Fruit fly (Drosophila melanogaster) whole organism, embryonic: Measurements from ENCODE around the gene Reg-2.

Source experiments
- CG10321 ChIP-seq: fragments of 200-800 bp; sonication (Bioruptor generic); IDR thresholded peaks from 2 replicates; pipeline ENCODE4 v1.3.6; 2022; ENCODE audit warnings: missing biosample characterization, missing genetic modification characterization
- CG11695 ChIP-seq: fragments of 200-800 bp; sonication (Bioruptor generic); IDR thresholded peaks from 3 replicates; pipeline ENCODE4 v1.3.6; 2022; ENCODE audit warnings: missing biosample characterization, missing genetic modification characterization
- CG12391 ChIP-seq: fragments of 200-800 bp; sonication (Bioruptor generic); optimal IDR thresholded peaks from 3 replicates; lab custom pipeline; 2018; ENCODE audit warnings: missing biosample characterization, mild to moderate bottlenecking, missing genetic modification characterization, moderate library complexity
- CG12942 ChIP-seq: fragments of 200-800 bp; sonication (Bioruptor generic); optimal IDR thresholded peaks from 3 replicates; lab custom pipeline; 2016; ENCODE audit warnings: missing biosample characterization, missing genetic modification characterization
- CG16815 ChIP-seq: fragments of 200-800 bp; sonication (Bioruptor generic); optimal IDR thresholded peaks from 3 replicates; lab custom pipeline; 2017; ENCODE audit warnings: missing biosample characterization, mild to moderate bottlenecking, missing genetic modification characterization
- CG2116 ChIP-seq: fragments of 200-800 bp; sonication (Bioruptor generic); optimal IDR thresholded peaks from 3 replicates; lab custom pipeline; 2018; ENCODE audit warnings: missing biosample characterization, mild to moderate bottlenecking, missing genetic modification characterization
- CG33557 ChIP-seq: fragments of 200-800 bp; sonication (Bioruptor generic); optimal IDR thresholded peaks from 2 replicates; lab custom pipeline; 2019; ENCODE audit warnings: missing biosample characterization, mild to moderate bottlenecking, missing genetic modification characterization, moderate library complexity
- CG4820 ChIP-seq: fragments of 200-800 bp; sonication (Bioruptor generic); optimal IDR thresholded peaks from 3 replicates; lab custom pipeline; 2016; ENCODE audit warnings: missing biosample characterization, missing genetic modification characterization
- CG6654 ChIP-seq: fragments of 200-800 bp; sonication (Bioruptor generic); optimal IDR thresholded peaks from 2 replicates; lab custom pipeline; 2017; ENCODE audit warnings: missing biosample characterization, mild to moderate bottlenecking, missing genetic modification characterization
- CG6683 ChIP-seq: fragments of 200-800 bp; sonication (Bioruptor generic); optimal IDR thresholded peaks from 2 replicates; lab custom pipeline; 2017; ENCODE audit warnings: missing biosample characterization, mild to moderate bottlenecking, missing genetic modification characterization, missing genetic modification reagents
- CG6813 ChIP-seq: fragments of 200-800 bp; sonication (Bioruptor generic); optimal IDR thresholded peaks from 2 replicates; lab custom pipeline; 2017; ENCODE audit warnings: missing biosample characterization, missing genetic modification characterization, mild to moderate bottlenecking, moderate library complexity, missing genetic modification reagents
- CG6854 ChIP-seq: fragments of 200-800 bp; sonication (Bioruptor generic); optimal IDR thresholded peaks from 3 replicates; lab custom pipeline; 2017; ENCODE audit warnings: missing biosample characterization, mild to moderate bottlenecking, missing genetic modification characterization
- CG7271 ChIP-seq: fragments of 200-800 bp; sonication (Bioruptor generic); optimal IDR thresholded peaks from 2 replicates; lab custom pipeline; 2018; ENCODE audit warnings: missing biosample characterization, mild to moderate bottlenecking, missing genetic modification characterization, moderate library complexity
- CG7839 ChIP-seq: fragments of 200-800 bp; sonication (Bioruptor generic); optimal IDR thresholded peaks from 3 replicates; lab custom pipeline; 2018; ENCODE audit warnings: missing biosample characterization, mild to moderate bottlenecking, missing genetic modification characterization, moderate library complexity
- CG7987 ChIP-seq: fragments of 200-800 bp; sonication (Bioruptor generic); optimal IDR thresholded peaks from 2 replicates; lab custom pipeline; 2018; ENCODE audit warnings: missing biosample characterization, mild to moderate bottlenecking, missing genetic modification characterization, moderate library complexity
- CG8290 ChIP-seq, 3 experiments: fragments of 200-800 bp; sonication (Bioruptor generic); optimal IDR thresholded peaks; 2 replicates each; lab custom pipeline; 2016 to 2019; ENCODE audit warnings: missing biosample characterization in 3 of 3, missing genetic modification characterization in 3 of 3, mild to moderate bottlenecking in 2 of 3, moderate library complexity in 1 of 3
- CG8924 ChIP-seq: fragments of 200-800 bp; optimal IDR thresholded peaks from 3 replicates; lab custom pipeline; 2019; ENCODE audit warnings: missing biosample characterization, mild to moderate bottlenecking, missing genetic modification characterization, moderate library complexity
- CG9817 ChIP-seq: fragments of 200-800 bp; sonication (Bioruptor generic); optimal IDR thresholded peaks from 2 replicates; lab custom pipeline; 2018; ENCODE audit warnings: missing biosample characterization, mild to moderate bottlenecking, missing genetic modification characterization, moderate library complexity
- CoRest ChIP-seq: fragments of 200-800 bp; sonication (Bioruptor generic); optimal IDR thresholded peaks from 3 replicates; lab custom pipeline; 2018; ENCODE audit warnings: missing biosample characterization, mild to moderate bottlenecking, missing genetic modification characterization, moderate library complexity
- Deaf1 ChIP-seq: fragments of 200-800 bp; optimal IDR thresholded peaks from 3 replicates; lab custom pipeline; 2019; ENCODE audit warnings: missing biosample characterization, mild to moderate bottlenecking, missing genetic modification characterization, moderate library complexity
- Dip3 ChIP-seq: fragments of 200-800 bp; sonication (Bioruptor generic); optimal IDR thresholded peaks from 3 replicates; lab custom pipeline; 2016; ENCODE audit warnings: missing biosample characterization, missing genetic modification characterization
- Drgx ChIP-seq: fragments of 200-800 bp; sonication (Bioruptor generic); IDR thresholded peaks from 2 replicates; pipeline ENCODE4 v1.3.6; 2022; ENCODE audit warnings: missing biosample characterization, missing genetic modification characterization
- HLH54F ChIP-seq: fragments of 200-800 bp; sonication (Bioruptor generic); optimal IDR thresholded peaks from 3 replicates; lab custom pipeline; 2016; ENCODE audit warnings: missing biosample characterization, missing genetic modification characterization
- Hmr ChIP-seq: fragments of 200-800 bp; sonication (Bioruptor generic); optimal IDR thresholded peaks from 3 replicates; lab custom pipeline; 2017; ENCODE audit warnings: mild to moderate bottlenecking, missing biosample characterization, missing genetic modification reagents, missing genetic modification characterization
- Hsf ChIP-seq: fragments of 200-800 bp; sonication (Bioruptor generic); optimal IDR thresholded peaks from 3 replicates; lab custom pipeline; 2016; ENCODE audit warnings: missing biosample characterization, missing genetic modification characterization
- Jarid2 ChIP-seq: fragments of 200-800 bp; sonication (Bioruptor generic); optimal IDR thresholded peaks from 3 replicates; lab custom pipeline; 2017; ENCODE audit warnings: mild to moderate bottlenecking, missing biosample characterization, missing genetic modification reagents, missing genetic modification characterization
- MESR4 ChIP-seq: fragments of 200-800 bp; sonication (Bioruptor generic); optimal IDR thresholded peaks from 2 replicates; lab custom pipeline; 2018; ENCODE audit warnings: missing biosample characterization, mild to moderate bottlenecking, missing genetic modification characterization, moderate library complexity
- NfI ChIP-seq: fragments of 200-800 bp; sonication (Bioruptor generic); optimal IDR thresholded peaks from 3 replicates; lab custom pipeline; 2018; ENCODE audit warnings: missing biosample characterization, mild to moderate bottlenecking, missing genetic modification characterization, moderate library complexity
- Six4 ChIP-seq: fragments of 200-800 bp; sonication (Bioruptor generic); optimal IDR thresholded peaks from 2 replicates; lab custom pipeline; 2016; ENCODE audit warnings: missing biosample characterization, missing genetic modification characterization
- Ssrp ChIP-seq: fragments of 200-800 bp; sonication (Bioruptor generic); optimal IDR thresholded peaks from 2 replicates; lab custom pipeline; 2018; ENCODE audit warnings: missing biosample characterization, mild to moderate bottlenecking, missing genetic modification characterization, moderate library complexity
- Tbp ChIP-seq: fragments of >200 bp; optimal IDR thresholded peaks from 2 replicates; lab custom pipeline; 2018; ENCODE audit warnings: missing biosample characterization, missing genetic modification characterization
- abd-A ChIP-seq: fragments of 200-800 bp; sonication (Bioruptor generic); optimal IDR thresholded peaks from 3 replicates; lab custom pipeline; 2019; ENCODE audit warnings: missing biosample characterization, mild to moderate bottlenecking, missing genetic modification characterization, moderate library complexity
- ara ChIP-seq: fragments of 200-800 bp; sonication (Bioruptor generic); IDR thresholded peaks from 2 replicates; pipeline ENCODE4 v1.3.6; 2022; ENCODE audit warnings: missing biosample characterization, missing genetic modification characterization
- br ChIP-seq: fragments of >200 bp; optimal IDR thresholded peaks from 2 replicates; lab custom pipeline; 2017
- ci ChIP-seq: fragments of 200-800 bp; sonication (Bioruptor generic); IDR thresholded peaks from 3 replicates; pipeline ENCODE4 v1.3.6; 2022; ENCODE audit warnings: missing biosample characterization, missing genetic modification characterization
- fu2 ChIP-seq: fragments of 200-800 bp; sonication (Bioruptor generic); optimal IDR thresholded peaks from 2 replicates; lab custom pipeline; 2016; ENCODE audit warnings: missing biosample characterization, missing genetic modification characterization
- grn ChIP-seq: fragments of 200-800 bp; sonication (Bioruptor generic); optimal IDR thresholded peaks from 3 replicates; lab custom pipeline; 2017; ENCODE audit warnings: missing biosample characterization, missing genetic modification characterization
- gsb-n ChIP-seq: fragments of 200-800 bp; sonication (Bioruptor generic); optimal IDR thresholded peaks from 3 replicates; lab custom pipeline; 2018; ENCODE audit warnings: missing biosample characterization, mild to moderate bottlenecking, missing genetic modification characterization
- jumu ChIP-seq: fragments of 200-800 bp; sonication (Bioruptor generic); optimal IDR thresholded peaks from 3 replicates; lab custom pipeline; 2016; ENCODE audit warnings: missing biosample characterization, missing genetic modification characterization
- maf-S ChIP-seq: fragments of 200-800 bp; sonication (Bioruptor generic); optimal IDR thresholded peaks from 2 replicates; lab custom pipeline; 2016; ENCODE audit warnings: missing biosample characterization, missing genetic modification characterization
- nmo ChIP-seq: fragments of 200-800 bp; sonication (Bioruptor generic); optimal IDR thresholded peaks from 2 replicates; lab custom pipeline; 2018; ENCODE audit warnings: missing biosample characterization, mild to moderate bottlenecking, missing genetic modification characterization, moderate library complexity
- pb ChIP-seq: fragments of 200-800 bp; sonication (Bioruptor generic); optimal IDR thresholded peaks from 3 replicates; lab custom pipeline; 2016; ENCODE audit warnings: missing biosample characterization, missing genetic modification characterization
- phol ChIP-seq: fragments of 200-800 bp; sonication (Bioruptor generic); optimal IDR thresholded peaks from 3 replicates; lab custom pipeline; 2018; ENCODE audit warnings: missing biosample characterization, mild to moderate bottlenecking, missing genetic modification characterization, moderate library complexity
- sima ChIP-seq: fragments of 200-800 bp; sonication (Bioruptor generic); optimal IDR thresholded peaks from 2 replicates; lab custom pipeline; 2016; ENCODE audit warnings: missing biosample characterization, missing genetic modification characterization
- sisA ChIP-seq: fragments of 200-800 bp; sonication (Bioruptor generic); IDR thresholded peaks from 2 replicates; pipeline ENCODE4 v1.3.6; 2022; ENCODE audit warnings: missing biosample characterization, missing genetic modification characterization
- slou ChIP-seq: fragments of 200-800 bp; sonication (Bioruptor generic); optimal IDR thresholded peaks from 3 replicates; lab custom pipeline; 2016; ENCODE audit warnings: missing biosample characterization, missing genetic modification characterization
- trh ChIP-seq: fragments of 200-800 bp; sonication (Bioruptor generic); optimal IDR thresholded peaks from 2 replicates; lab custom pipeline; 2016; ENCODE audit warnings: missing biosample characterization, missing genetic modification characterization
- wor ChIP-seq: fragments of 200-800 bp; sonication (Bioruptor generic); IDR thresholded peaks from 2 replicates; pipeline ENCODE4 v1.3.6; 2022; ENCODE audit warnings: missing biosample characterization, missing genetic modification characterization

The Reg-2 gene

DNA sequence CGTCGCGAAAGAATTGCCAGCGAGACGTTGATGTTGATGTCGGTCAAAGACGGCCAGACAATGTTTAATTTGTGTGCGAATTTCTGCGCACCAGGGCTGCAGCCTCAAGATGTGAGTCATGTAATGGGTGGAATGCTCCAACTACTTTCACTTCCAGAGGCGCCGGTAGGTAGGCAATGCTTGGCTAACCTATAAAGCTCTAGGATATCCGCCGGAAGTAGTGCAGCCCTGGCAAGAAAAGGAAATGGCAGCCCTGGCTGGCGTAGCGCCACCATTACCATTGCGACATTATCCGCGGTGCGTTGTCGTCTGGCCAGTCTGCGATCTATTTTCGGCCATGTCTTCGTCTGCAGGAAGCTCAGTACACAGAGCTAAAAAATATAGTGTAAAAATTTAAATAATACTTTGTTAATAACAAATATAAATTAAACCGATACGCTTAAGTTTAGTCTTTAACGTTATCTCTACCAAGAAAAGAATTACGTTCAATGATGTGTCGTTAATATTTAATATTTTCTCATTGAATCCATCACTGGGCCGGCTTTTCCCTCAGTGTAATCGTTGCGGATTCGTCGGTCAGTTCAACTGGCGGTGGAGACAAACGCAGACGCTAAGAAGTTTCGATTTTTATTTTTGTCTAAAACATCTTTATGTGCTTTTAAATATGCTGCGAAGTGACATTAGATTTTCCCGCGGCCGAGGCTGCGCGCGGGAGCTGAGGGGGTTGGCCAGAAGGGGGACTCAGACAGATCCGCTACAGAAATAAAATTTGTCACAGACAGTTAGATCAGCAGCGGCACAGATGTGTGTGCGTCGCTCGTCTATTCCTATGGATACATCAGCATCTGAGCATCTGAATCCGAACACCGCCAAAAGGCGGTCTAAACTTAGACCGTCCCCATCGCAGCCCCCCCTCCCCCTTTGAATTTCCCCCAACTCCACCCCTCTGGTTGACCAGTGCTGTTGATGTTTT, 5.6 kb upstream of the Reg-2 start (continued):
- peak; percentile 71 for TF ChIP-seq CG7987 (GFP tag; lab: Kevin White, UChicago)
- peak; percentile 66 for TF ChIP-seq CG8924 (tag; lab: Kevin White, UChicago)
- no peak; the same call in 1 of the 2 replicates for TF ChIP-seq CG10321 (GFP tag; lab: Robert Waterston, UW)
- peak; percentile 4 for TF ChIP-seq CG6654 (GFP tag; lab: Kevin White, UChicago)
- TF ChIP-seq abd-A = no peak
- TF ChIP-seq br = no peak
- peak; percentile 66 for TF ChIP-seq jumu
- TF ChIP-seq CG33557 (GFP tag; lab: Kevin White, UChicago) = peak; percentile 16
- no peak for TF ChIP-seq grn (GFP tag; lab: Kevin White, UChicago)
- TF ChIP-seq CG9817 (tag; lab: Kevin White, UChicago) = peak; percentile 75
- peak; percentile 53 for TF ChIP-seq maf-S (GFP tag; lab: Kevin White, UChicago)
- no peak for TF ChIP-seq sima (GFP tag; lab: Kevin White, UChicago)
- TF ChIP-seq nmo (GFP tag; lab: Kevin White, UChicago) = peak; percentile 66
- TF ChIP-seq MESR4 (GFP tag; lab: Kevin White, UChicago) = peak; percentile 8
- no peak for TF ChIP-seq trh (GFP tag; lab: Kevin White, UChicago)
- 0 out of 2 replicates have a peak, but pooled peaks have one; percentile 57 for TF ChIP-seq ara (GFP tag; lab: Robert Waterston, UW)
- no peak for TF ChIP-seq CG8290 (GFP tag; optimal IDR thresholded peaks at IDR 0.05; lab: Kevin White, UChicago)
- TF ChIP-seq CG8290 (tag; optimal IDR thresholded peaks at IDR 0.05; lab: Kevin White, UChicago) = peak; percentile 55 to 96
- peak; percentile 29 for TF ChIP-seq gsb-n (tag; lab: Kevin White, UChicago)
- peak; percentile 73 for TF ChIP-seq Dip3 (GFP tag; lab: Kevin White, UChicago)
- peak; percentile 64 for TF ChIP-seq phol (tag; lab: Kevin White, UChicago)
- peak; percentile 44 for TF ChIP-seq Ssrp (tag; lab: Kevin White, UChicago)
- TF ChIP-seq CG7839 (tag; lab: Kevin White, UChicago) = peak; percentile 71
- peak; percentile 78 for TF ChIP-seq Hmr
- peak; percentile 90 for TF ChIP-seq ci (GFP tag; lab: Robert Waterston, UW)
- TF ChIP-seq CoRest (tag; lab: Kevin White, UChicago) = peak; percentile 74
- peak; percentile 51 for TF ChIP-seq fu2 (GFP tag; lab: Kevin White, UChicago)
- no peak for TF ChIP-seq Tbp (GFP tag; lab: Kevin White, UChicago)
- TF ChIP-seq CG16815 (GFP tag; lab: Kevin White, UChicago) = peak; percentile 42
- TF ChIP-seq CG6854 (GFP tag; lab: Kevin White, UChicago) = peak; percentile 62
- peak; percentile 43 for TF ChIP-seq sisA (GFP tag; lab: Robert Waterston, UW)
- peak; percentile 18 for TF ChIP-seq CG6683 (GFP tag; lab: Kevin White, UChicago)
- TF ChIP-seq pb = peak; percentile 70
- peak; percentile 62 for TF ChIP-seq Jarid2
- peak; percentile 25 for TF ChIP-seq CG2116 (GFP tag; lab: Kevin White, UChicago)
- peak; percentile 40 for TF ChIP-seq CG7271 (tag; lab: Kevin White, UChicago)
- TF ChIP-seq CG6813 (GFP tag; lab: Kevin White, UChicago) = peak; percentile 57
- TF ChIP-seq Deaf1 (tag; lab: Kevin White, UChicago) = no peak
- TF ChIP-seq CG11695 (GFP tag; lab: Robert Waterston, UW) = peak; percentile 75; the same call in 2 of the 3 replicates
- TF ChIP-seq NfI (GFP tag; lab: Kevin White, UChicago) = peak; percentile 76
- TF ChIP-seq Drgx (GFP tag; lab: Robert Waterston, UW) = peak; percentile 91
- peak; percentile 43 for TF ChIP-seq CG12942 (GFP tag; lab: Kevin White, UChicago)
- 0 out of 2 replicates have a peak, but pooled peaks have one; percentile 18 for TF ChIP-seq wor
- peak; percentile 27 for TF ChIP-seq Six4 (GFP tag; lab: Kevin White, UChicago)
- TF ChIP-seq HLH54F = peak; percentile 63
- TF ChIP-seq CG4820 = peak; percentile 43
- peak; percentile 59 for TF ChIP-seq CG12391
- TF ChIP-seq Hsf = peak; percentile 57
- TF ChIP-seq slou (GFP tag; lab: Kevin White, UChicago) = no peak
